Fruit fly (Drosophila melanogaster): ENCODE measurements around the gene Faf2.

Gene Faf2

dm6 chr2L:18735553-18736167, 27.2 kb upstream of the Faf2 start (continued):
- TF ChIP-seq CG15514 (GFP tag; optimal IDR thresholded peaks at IDR 0.05) (no peak), Vsx1 (GFP tag; optimal IDR thresholded peaks at IDR 0.05) (no peak), Awh (GFP tag; IDR thresholded peaks at IDR 0.05) (0 out of 2 replicates have a peak, but pooled peaks have one; percentile 22), sim (GFP tag; IDR thresholded peaks at IDR 0.05) (no peak), CG4360 (GFP tag; IDR thresholded peaks at IDR 0.05) (peak; percentile 92), CG14050 (GFP tag; IDR thresholded peaks at IDR 0.05) (no peak), CG9797 (GFP tag; optimal IDR thresholded peaks at IDR 0.05) (no peak), dpn (GFP tag; optimal IDR thresholded peaks at IDR 0.05) (no peak), CG5953 (GFP tag; IDR thresholded peaks at IDR 0.05) (no peak), CG17186 (GFP tag; optimal IDR thresholded peaks at IDR 0.05) (no peak), CG6175 (GFP tag; IDR thresholded peaks at IDR 0.05) (peak; percentile 69; the same call in 1 of the 3 replicates), CG17612 (GFP tag; IDR thresholded peaks at IDR 0.05) (no peak), CG4820 (GFP tag; optimal IDR thresholded peaks at IDR 0.05) (no peak), CG30403 (GFP tag; optimal IDR thresholded peaks at IDR 0.05) (no peak), CG10462 (GFP tag; optimal IDR thresholded peaks at IDR 0.05) (no peak), fd102C (GFP tag; optimal IDR thresholded peaks at IDR 0.05) (no peak), CG6689 (GFP tag; IDR thresholded peaks at IDR 0.05) (no peak), shn (GFP tag; optimal IDR thresholded peaks at IDR 0.05) (no peak), CG3065 (GFP tag; optimal IDR thresholded peaks at IDR 0.05) (no peak), CG10654 (GFP tag; optimal IDR thresholded peaks at IDR 0.05) (no peak), Dll (GFP tag; IDR thresholded peaks at IDR 0.05; ENCODE audit: partially characterized antibody) (0 out of 4 replicates have a peak, but pooled peaks have one; percentile 23), CG13894 (tag; optimal IDR thresholded peaks at IDR 0.05) (peak; percentile 91), Nf-YA (GFP tag; IDR thresholded peaks at IDR 0.05) (peak; percentile 58), dysf (GFP tag; IDR thresholded peaks at IDR 0.05) (no peak), sisA (GFP tag; IDR thresholded peaks at IDR 0.05) (no peak), chn (GFP tag; optimal IDR thresholded peaks at IDR 0.05) (no peak), slou (GFP tag; optimal IDR thresholded peaks at IDR 0.05) (no peak), ab (GFP tag; optimal IDR thresholded peaks at IDR 0.05) (no peak), Nf-YC (tag; optimal IDR thresholded peaks at IDR 0.05) (peak; percentile 97), CG34224 (GFP tag; IDR thresholded peaks at IDR 0.05; ENCODE audit: partially characterized antibody) (no peak), Hr78 (GFP tag; optimal IDR thresholded peaks at IDR 0.05) (no peak), dm (GFP tag; optimal IDR thresholded peaks at IDR 0.05) (no peak), knrl (GFP tag; IDR thresholded peaks at IDR 0.05; ENCODE audit: partially characterized antibody) (no peak), cad (GFP tag; optimal IDR thresholded peaks at IDR 0.05) (peak; percentile 3), Med (GFP tag) (peak; percentile 33), jumu (GFP tag; optimal IDR thresholded peaks at IDR 0.05) (no peak), Usf (GFP tag; optimal IDR thresholded peaks at IDR 0.05) (no peak), CG14014 (GFP tag; IDR thresholded peaks at IDR 0.05) (no peak), lov (optimal IDR thresholded peaks at IDR 0.05) (no peak), lov (GFP tag; IDR thresholded peaks at IDR 0.05) (no peak), CG15479 (GFP tag; optimal IDR thresholded peaks at IDR 0.05) (no peak), CG15269 (tag; optimal IDR thresholded peaks at IDR 0.05) (no peak), klu (GFP tag; IDR thresholded peaks at IDR 0.05) (no peak), chinmo (GFP tag; IDR thresholded peaks at IDR 0.05; ENCODE audit: partially characterized antibody) (0 out of 4 replicates have a peak, but pooled peaks have one; percentile 43), Chrac-16 (GFP tag; optimal IDR thresholded peaks at IDR 0.05) (no peak), Bteb2 (GFP tag; optimal IDR thresholded peaks at IDR 0.05) (no peak), pnt (GFP tag; optimal IDR thresholded peaks at IDR 0.05) (no peak), kni (GFP tag; optimal IDR thresholded peaks at IDR 0.05) (peak; percentile 42), insv (GFP tag; optimal IDR thresholded peaks at IDR 0.05) (no peak), lola (GFP tag; optimal IDR thresholded peaks at IDR 0.05) (no peak)
